Fruit fly (Drosophila melanogaster) whole organism, embryonic: Measurements from ENCODE around the gene CG13898.
A peak's percentile ranks its signal among the peaks of the same experiment; 100 is the strongest.

ENCODE experiments used
- Aef1 ChIP-seq: fragments of 200-800 bp; sonication (Bioruptor generic); IDR thresholded peaks from 3 replicates; pipeline ENCODE4 v1.3.6; 2022; ENCODE audit warnings: missing biosample characterization, missing genetic modification characterization
- CG10209 ChIP-seq: fragments of 200-800 bp; sonication (Bioruptor generic); optimal IDR thresholded peaks from 3 replicates; lab custom pipeline; 2017; ENCODE audit warnings: missing biosample characterization, mild to moderate bottlenecking, missing genetic modification characterization, missing genetic modification reagents
- CG10274 ChIP-seq: fragments of 200-800 bp; sonication (Bioruptor generic); optimal IDR thresholded peaks from 3 replicates; lab custom pipeline; 2017; ENCODE audit warnings: missing biosample characterization, mild to moderate bottlenecking, missing genetic modification characterization
- CG10654 ChIP-seq: fragments of 200-800 bp; sonication (Bioruptor generic); optimal IDR thresholded peaks from 2 replicates; lab custom pipeline; 2016; ENCODE audit warnings: missing biosample characterization, missing genetic modification characterization
- CG10959 ChIP-seq: fragments of 200-800 bp; sonication (Bioruptor generic); IDR thresholded peaks from 2 replicates; pipeline ENCODE4 v1.3.6; 2022; ENCODE audit warnings: missing biosample characterization, missing genetic modification characterization
- CG11723 ChIP-seq: fragments of 200-800 bp; sonication (Bioruptor generic); optimal IDR thresholded peaks from 2 replicates; lab custom pipeline; 2017; ENCODE audit warnings: missing biosample characterization, mild to moderate bottlenecking, missing genetic modification characterization
- CG12219 ChIP-seq: fragments of 200-800 bp; sonication (Bioruptor generic); optimal IDR thresholded peaks from 3 replicates; lab custom pipeline; 2018; ENCODE audit warnings: missing biosample characterization, mild to moderate bottlenecking, missing genetic modification characterization
- CG13624 ChIP-seq: fragments of 200-800 bp; sonication (Bioruptor generic); optimal IDR thresholded peaks from 2 replicates; lab custom pipeline; 2016; ENCODE audit warnings: missing biosample characterization, missing genetic modification characterization
- CG13894 ChIP-seq: fragments of 200-800 bp; sonication (Bioruptor generic); optimal IDR thresholded peaks from 3 replicates; lab custom pipeline; 2018; ENCODE audit warnings: missing biosample characterization, mild to moderate bottlenecking, missing genetic modification characterization, moderate library complexity
- CG17361 ChIP-seq: fragments of 200-800 bp; sonication (Bioruptor generic); IDR thresholded peaks from 3 replicates; pipeline ENCODE4 v1.3.6; 2022; ENCODE audit warnings: missing biosample characterization, missing genetic modification characterization
- CG2889 ChIP-seq: fragments of 200-800 bp; sonication (Bioruptor generic); IDR thresholded peaks from 3 replicates; pipeline ENCODE4 v1.3.6; 2022; ENCODE audit warnings: missing biosample characterization, missing genetic modification characterization
- CG30020 ChIP-seq: fragments of 200-800 bp; optimal IDR thresholded peaks from 2 replicates; lab custom pipeline; 2019; ENCODE audit warnings: missing biosample characterization, mild to moderate bottlenecking, missing genetic modification characterization, moderate library complexity
- CG31441 ChIP-seq: fragments of 200-800 bp; sonication (Bioruptor generic); IDR thresholded peaks from 2 replicates; pipeline ENCODE4 v1.3.6; 2022; ENCODE audit warnings: missing biosample characterization, missing genetic modification characterization
- CG34376 ChIP-seq: fragments of 200-800 bp; sonication (Bioruptor generic); optimal IDR thresholded peaks from 2 replicates; lab custom pipeline; 2018; ENCODE audit warnings: missing biosample characterization, mild to moderate bottlenecking, missing genetic modification characterization
- CG4328 ChIP-seq: fragments of 200-800 bp; sonication (Bioruptor generic); optimal IDR thresholded peaks from 3 replicates; lab custom pipeline; 2017; ENCODE audit warnings: missing biosample characterization, missing genetic modification reagents, missing genetic modification characterization
- CG6765 ChIP-seq: fragments of 200-800 bp; sonication (Bioruptor generic); optimal IDR thresholded peaks from 3 replicates; lab custom pipeline; 2017; ENCODE audit warnings: missing biosample characterization, mild to moderate bottlenecking, missing genetic modification characterization
- CG7928 ChIP-seq: fragments of 200-800 bp; sonication (Bioruptor generic); optimal IDR thresholded peaks from 2 replicates; lab custom pipeline; 2017; ENCODE audit warnings: missing biosample characterization, mild to moderate bottlenecking, missing genetic modification characterization
- CG8290 ChIP-seq, 3 experiments: fragments of 200-800 bp; sonication (Bioruptor generic); optimal IDR thresholded peaks; 2 replicates each; lab custom pipeline; 2016 to 2019; ENCODE audit warnings: missing biosample characterization in 3 of 3, missing genetic modification characterization in 3 of 3, mild to moderate bottlenecking in 2 of 3, moderate library complexity in 1 of 3
- CG8478 ChIP-seq: fragments of >200 bp; optimal IDR thresholded peaks from 2 replicates; lab custom pipeline; 2018
- Dbx ChIP-seq: fragments of 200-800 bp; sonication (Bioruptor generic); IDR thresholded peaks from 3 replicates; pipeline ENCODE4 v1.3.6; 2022; ENCODE audit warnings: missing biosample characterization, missing genetic modification characterization
- Dip2 ChIP-seq: fragments of 200-800 bp; sonication (Bioruptor generic); IDR thresholded peaks from 2 replicates; pipeline ENCODE4 v1.3.6; 2022; ENCODE audit warnings: missing biosample characterization, missing genetic modification characterization
- Mrtf ChIP-seq: fragments of 200-800 bp; sonication (Bioruptor generic); IDR thresholded peaks from 3 replicates; pipeline ENCODE4 v1.3.6; 2022; ENCODE audit warnings: missing biosample characterization, missing genetic modification characterization
- Opbp ChIP-seq: fragments of 200-800 bp; sonication (Bioruptor generic); IDR thresholded peaks from 3 replicates; pipeline ENCODE4 v1.3.6; 2022; ENCODE audit warnings: missing biosample characterization, missing genetic modification characterization; ENCODE audit not compliant: partially characterized antibody
- Rx ChIP-seq: fragments of 200-800 bp; sonication (Bioruptor generic); IDR thresholded peaks from 2 replicates; pipeline ENCODE4 v1.3.6; 2022; ENCODE audit warnings: missing biosample characterization, missing genetic modification characterization
- Sin3A ChIP-seq: fragments of >200 bp; optimal IDR thresholded peaks from 2 replicates; lab custom pipeline; 2018
- ash1 ChIP-seq: fragments of 200-800 bp; sonication (Bioruptor generic); optimal IDR thresholded peaks from 2 replicates; lab custom pipeline; 2018; ENCODE audit warnings: missing biosample characterization, mild to moderate bottlenecking, missing genetic modification characterization
- br ChIP-seq: fragments of >200 bp; optimal IDR thresholded peaks from 2 replicates; lab custom pipeline; 2017
- cad ChIP-seq: fragments of >200 bp; optimal IDR thresholded peaks from 2 replicates; lab custom pipeline; 2017; ENCODE audit warnings: missing biosample characterization, missing genetic modification characterization
- caup ChIP-seq: fragments of 200-800 bp; sonication (Bioruptor generic); optimal IDR thresholded peaks from 3 replicates; lab custom pipeline; 2017; ENCODE audit warnings: missing biosample characterization, mild to moderate bottlenecking, missing genetic modification characterization, moderate library complexity; ENCODE audit not compliant: severe bottlenecking
- cg ChIP-seq: fragments of 200-800 bp; sonication (Bioruptor generic); optimal IDR thresholded peaks from 3 replicates; lab custom pipeline; 2019; ENCODE audit warnings: missing biosample characterization, mild to moderate bottlenecking, missing genetic modification characterization, moderate library complexity
- chn ChIP-seq: fragments of 200-800 bp; sonication (Bioruptor generic); optimal IDR thresholded peaks from 2 replicates; lab custom pipeline; 2016; ENCODE audit warnings: missing biosample characterization, missing genetic modification characterization
- dm ChIP-seq: fragments of 200-800 bp; sonication (Bioruptor generic); optimal IDR thresholded peaks from 3 replicates; lab custom pipeline; 2016; ENCODE audit warnings: missing biosample characterization, missing genetic modification characterization
- dysf ChIP-seq: fragments of 200-800 bp; sonication (Bioruptor generic); IDR thresholded peaks from 3 replicates; pipeline ENCODE4 v1.3.6; 2022; ENCODE audit warnings: missing biosample characterization, missing genetic modification characterization
- fd64A ChIP-seq: fragments of 200-800 bp; sonication (Bioruptor generic); optimal IDR thresholded peaks from 3 replicates; lab custom pipeline; 2018; ENCODE audit warnings: missing biosample characterization, mild to moderate bottlenecking, missing genetic modification characterization
- gt ChIP-seq: fragments of 200-800 bp; sonication (Bioruptor generic); IDR thresholded peaks from 2 replicates; pipeline ENCODE4 v1.3.6; 2022; ENCODE audit warnings: missing biosample characterization, missing genetic modification characterization
- h ChIP-seq: fragments of >200 bp; optimal IDR thresholded peaks from 2 replicates; lab custom pipeline; 2017
- jing ChIP-seq: fragments of 200-800 bp; sonication (Bioruptor generic); optimal IDR thresholded peaks from 2 replicates; lab custom pipeline; 2018; ENCODE audit warnings: missing biosample characterization, mild to moderate bottlenecking, missing genetic modification characterization
- mld ChIP-seq: fragments of 200-800 bp; sonication (Bioruptor generic); IDR thresholded peaks from 3 replicates; pipeline ENCODE4 v1.3.6; 2022; ENCODE audit warnings: missing biosample characterization, missing genetic modification characterization; ENCODE audit not compliant: partially characterized antibody
- peb ChIP-seq: fragments of 200-800 bp; sonication (Bioruptor generic); IDR thresholded peaks from 2 replicates; pipeline ENCODE4 v1.3.6; 2022; ENCODE audit warnings: missing biosample characterization, missing genetic modification characterization
- pho ChIP-seq: fragments of 200-800 bp; sonication (Bioruptor generic); optimal IDR thresholded peaks from 2 replicates; lab custom pipeline; 2016; ENCODE audit warnings: missing biosample characterization, missing genetic modification characterization
- run ChIP-seq: fragments of 200-800 bp; sonication (Bioruptor generic); optimal IDR thresholded peaks from 3 replicates; lab custom pipeline; 2018; ENCODE audit warnings: missing biosample characterization, mild to moderate bottlenecking, missing genetic modification characterization
- schlank ChIP-seq: fragments of 200-800 bp; sonication (Bioruptor generic); optimal IDR thresholded peaks from 2 replicates; lab custom pipeline; 2018; ENCODE audit warnings: missing biosample characterization, mild to moderate bottlenecking, missing genetic modification characterization
- sob ChIP-seq: fragments of 200-800 bp; sonication (Bioruptor generic); IDR thresholded peaks from 2 replicates; pipeline ENCODE4 v1.3.6; 2022; ENCODE audit warnings: missing biosample characterization, missing genetic modification characterization
- sqz ChIP-seq: fragments of 200-800 bp; sonication (Bioruptor generic); optimal IDR thresholded peaks from 3 replicates; lab custom pipeline; 2018; ENCODE audit warnings: missing biosample characterization, mild to moderate bottlenecking, missing genetic modification characterization
- stc ChIP-seq: fragments of 200-800 bp; sonication (Bioruptor generic); IDR thresholded peaks from 2 replicates; pipeline ENCODE4 v1.3.6; 2022; ENCODE audit warnings: missing biosample characterization, missing genetic modification characterization
- ttk ChIP-seq: fragments of 200-800 bp; sonication (Bioruptor generic); IDR thresholded peaks from 2 replicates; pipeline ENCODE4 v2.1.2; 2022; ENCODE audit warnings: missing biosample characterization, missing genetic modification characterization
- twi ChIP-seq: fragments of 200-800 bp; optimal IDR thresholded peaks from 2 replicates; lab custom pipeline; 2019; ENCODE audit warnings: missing biosample characterization, mild to moderate bottlenecking, missing genetic modification characterization, moderate library complexity
- vnd ChIP-seq: fragments of 200-800 bp; sonication (Bioruptor generic); IDR thresholded peaks from 3 replicates; pipeline ENCODE4 v1.3.6; 2022; ENCODE audit warnings: missing biosample characterization, missing genetic modification characterization; ENCODE audit not compliant: partially characterized antibody
- wek ChIP-seq: fragments of 200-800 bp; sonication (Bioruptor generic); optimal IDR thresholded peaks from 3 replicates; lab custom pipeline; 2018; ENCODE audit warnings: missing biosample characterization, mild to moderate bottlenecking, missing genetic modification characterization, moderate library complexity
- yki ChIP-seq: fragments of >200 bp; optimal IDR thresholded peaks from 3 replicates; lab custom pipeline; 2018
- zen2 ChIP-seq: fragments of 200-800 bp; sonication (Bioruptor generic); IDR thresholded peaks from 3 replicates; pipeline ENCODE4 v1.3.6; 2022; ENCODE audit warnings: missing biosample characterization, missing genetic modification characterization; ENCODE audit not compliant: partially characterized antibody
- zfh1 ChIP-seq: fragments of 200-800 bp; sonication (Bioruptor generic); IDR thresholded peaks from 3 replicates; pipeline ENCODE4 v1.3.6; 2022; ENCODE audit warnings: missing biosample characterization, missing genetic modification characterization

Gene CG13898

dm6 chr3L:804557-805260 is 858 bp upstream of the CG13898 start (continued):
- TF ChIP-seq Sin3A (no peak), CG10209 (GFP tag; lab: Kevin White, UChicago) (peak; percentile 13), mld (no peak), chn (GFP tag; lab: Kevin White, UChicago) (peak; percentile 30), CG13894 (tag; lab: Kevin White, UChicago) (no peak), zfh1 (GFP tag; lab: Robert Waterston, UW) (peak; percentile 43; the same call in 1 of the 3 replicates), ttk (GFP tag; lab: Robert Waterston, UW) (0 out of 2 replicates have a peak, but pooled peaks have one; percentile 17), CG7928 (GFP tag; lab: Kevin White, UChicago) (no peak), CG31441 (peak; percentile 33; the same call in 1 of the 2 replicates), CG10959 (GFP tag; lab: Robert Waterston, UW) (no peak), caup (peak; percentile 3), Rx (GFP tag; lab: Robert Waterston, UW) (no peak), peb (GFP tag; lab: Robert Waterston, UW) (peak; percentile 42; the same call in 1 of the 2 replicates), Aef1 (GFP tag; lab: Robert Waterston, UW) (no peak), pho (no peak), fd64A (GFP tag; lab: Kevin White, UChicago) (no peak), CG10274 (GFP tag; lab: Kevin White, UChicago) (no peak), br (no peak), h (lab: Kevin White, UChicago) (no peak), CG30020 (no peak), Opbp (GFP tag; lab: Robert Waterston, UW) (no peak), wek (GFP tag; lab: Kevin White, UChicago) (no peak), jing (GFP tag; lab: Kevin White, UChicago) (no peak), cad (GFP tag; lab: Kevin White, UChicago) (no peak), cg (no peak), ash1 (GFP tag; lab: Kevin White, UChicago) (no peak), vnd (GFP tag; lab: Robert Waterston, UW) (no peak), CG12219 (GFP tag; lab: Kevin White, UChicago) (no peak), CG34376 (GFP tag; lab: Kevin White, UChicago) (no peak), CG11723 (GFP tag; lab: Kevin White, UChicago) (no peak), CG2889 (GFP tag; lab: Robert Waterston, UW) (no peak), CG4328 (no peak), stc (GFP tag; lab: Robert Waterston, UW) (no peak), gt (no peak), CG8478 (lab: Kevin White, UChicago) (no peak), Dip2 (GFP tag; lab: Robert Waterston, UW) (no peak), Mrtf (GFP tag; lab: Robert Waterston, UW) (no peak), Dbx (GFP tag; lab: Robert Waterston, UW) (no peak), CG17361 (peak; percentile 53; the same call in 1 of the 3 replicates), dysf (no peak), schlank (tag; lab: Kevin White, UChicago) (no peak), CG6765 (GFP tag; lab: Kevin White, UChicago) (no peak), yki (lab: Kevin White, UChicago) (no peak), run (tag; lab: Kevin White, UChicago) (no peak), twi (tag; lab: Kevin White, UChicago) (peak; percentile 7), CG13624 (GFP tag; lab: Kevin White, UChicago) (no peak), CG10654 (no peak), sqz (no peak), sob (GFP tag; lab: Robert Waterston, UW) (no peak), CG8290 (GFP tag; optimal IDR thresholded peaks at IDR 0.05; lab: Kevin White, UChicago) (no peak), CG8290 (tag; optimal IDR thresholded peaks at IDR 0.05; lab: Kevin White, UChicago) (no peak), dm (GFP tag; lab: Kevin White, UChicago) (no peak), zen2 (GFP tag; lab: Robert Waterston, UW) (no peak)
